Worm (Caenorhabditis elegans) whole organism, L2 larva: Measurements from ENCODE around the gene str-173.

Experiments used
- ZK546.5 ChIP-seq: sonication (generic microtip); optimal IDR thresholded peaks from 2 replicates; lab custom pipeline; 2017; ENCODE audit warnings: missing biosample characterization, missing genetic modification characterization
- ama-1 ChIP-seq: fragments of 150-350 bp; optimal IDR thresholded peaks from 2 replicates; lab custom pipeline; 2018; ENCODE audit warnings: inconsistent platforms
- dmd-4 ChIP-seq: sonication (generic microtip); optimal IDR thresholded peaks from 2 replicates; lab custom pipeline; 2017; ENCODE audit warnings: missing biosample characterization, missing genetic modification characterization
- egl-27 ChIP-seq: sonication (generic microtip); optimal IDR thresholded peaks from 3 replicates; lab custom pipeline; 2017; ENCODE audit warnings: missing biosample characterization, missing genetic modification reagents, missing genetic modification characterization
- elt-1 ChIP-seq: fragments of 150-350 bp; optimal IDR thresholded peaks from 2 replicates; lab custom pipeline; 2014; ENCODE audit warnings: missing biosample characterization, missing genetic modification characterization
- lin-39 ChIP-seq: fragments of 150-350 bp; optimal IDR thresholded peaks from 2 replicates; lab custom pipeline; 2014; ENCODE audit warnings: missing biosample characterization, missing genetic modification reagents, missing genetic modification characterization
- nhr-21 ChIP-seq: fragments of 150-350 bp; optimal IDR thresholded peaks from 2 replicates; lab custom pipeline; 2014; ENCODE audit warnings: missing biosample characterization, missing genetic modification characterization
- nhr-237 ChIP-seq: fragments of 150-350 bp; optimal IDR thresholded peaks from 2 replicates; lab custom pipeline; 2014; ENCODE audit warnings: missing biosample characterization, missing genetic modification characterization
- nhr-6 ChIP-seq: fragments of 150-350 bp; optimal IDR thresholded peaks from 2 replicates; lab custom pipeline; 2014; ENCODE audit warnings: missing biosample characterization, missing genetic modification characterization
- sem-4 ChIP-seq: fragments of 150-350 bp; optimal IDR thresholded peaks from 2 replicates; lab custom pipeline; 2014; ENCODE audit warnings: missing biosample characterization, missing genetic modification reagents, missing genetic modification characterization
- snpc-4 ChIP-seq: fragments of 150-350 bp; optimal IDR thresholded peaks from 2 replicates; lab custom pipeline; 2014; ENCODE audit warnings: missing biosample characterization, missing genetic modification characterization
- unc-62 ChIP-seq: fragments of 150-350 bp; optimal IDR thresholded peaks from 2 replicates; lab custom pipeline; 2014; ENCODE audit warnings: missing biosample characterization, missing genetic modification reagents, missing genetic modification characterization

DNA sequence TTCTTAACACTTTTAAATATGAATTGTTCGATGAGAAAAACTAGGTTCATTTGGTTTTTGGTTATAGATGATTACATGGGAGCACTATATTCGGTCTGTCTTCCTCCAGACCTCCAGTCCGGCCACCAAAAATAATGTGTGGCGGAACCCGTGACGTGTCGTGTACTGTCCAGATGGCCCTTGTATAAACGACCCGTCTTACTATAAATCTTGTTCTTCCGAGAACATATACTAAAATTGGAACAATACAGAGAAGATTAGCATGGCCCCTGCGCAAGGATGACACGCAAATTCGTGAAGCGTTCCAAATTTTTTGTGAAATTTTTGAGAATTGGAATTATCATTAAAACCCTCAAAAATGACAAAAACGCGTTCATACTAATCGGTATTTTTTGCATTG is 5.0 kb downstream of the str-173 start:
- TF ChIP-seq dmd-4: no peak
- TF ChIP-seq sem-4 (tag; lab: Kevin White, UChicago): no peak
- TF ChIP-seq snpc-4 (tag; lab: Kevin White, UChicago): no peak
- no peak for TF ChIP-seq nhr-6
- TF ChIP-seq egl-27 (tag; lab: Kevin White, UChicago): no peak
- no peak for TF ChIP-seq ama-1 (lab: Kevin White, UChicago)
- TF ChIP-seq nhr-237 (tag; lab: Kevin White, UChicago): no peak
- no peak for TF ChIP-seq lin-39 (tag; lab: Kevin White, UChicago)
- no peak for TF ChIP-seq nhr-21 (tag; lab: Kevin White, UChicago)
- no peak for TF ChIP-seq unc-62 (GFP tag; lab: Kevin White, UChicago)
- no peak for TF ChIP-seq elt-1
- TF ChIP-seq ZK546.5 (tag; lab: Kevin White, UChicago): no peak
